Worm (Caenorhabditis elegans): Measurements from ENCODE around the gene B0238.15.

The B0238.15 gene

DNA sequence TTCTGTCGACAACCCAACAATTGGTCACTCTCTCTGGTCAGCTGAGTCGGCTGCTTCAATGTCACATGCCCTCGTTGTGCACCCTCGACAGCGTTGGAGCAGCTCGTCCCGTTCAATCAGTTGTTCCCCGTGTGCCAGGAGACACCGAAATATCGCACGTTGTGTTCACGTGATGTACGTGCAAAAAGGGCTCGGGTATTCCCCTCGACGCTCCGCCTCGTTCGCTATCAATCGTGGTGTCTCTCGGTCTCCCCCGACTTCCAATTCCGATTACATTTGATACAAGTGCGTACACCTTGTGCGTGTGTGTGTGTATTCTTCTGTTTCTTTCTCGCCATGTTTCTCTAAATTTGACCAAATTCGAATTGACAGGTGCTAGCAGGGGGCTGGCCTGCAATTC, 31.5 kb downstream of the B0238.15 start (continued):
- TF ChIP-seq mab-9 (GFP tag; IDR thresholded peaks at IDR 0.05) (no peak), tbx-2 (tag; optimal IDR thresholded peaks at IDR 0.05) (peak; percentile 65), lin-14 (GFP tag; optimal IDR thresholded peaks at IDR 0.05) (peak; percentile 91), vab-15 (tag; optimal IDR thresholded peaks at IDR 0.05) (no peak), ceh-82 (tag; optimal IDR thresholded peaks at IDR 0.05) (no peak), mep-1 (tag; optimal IDR thresholded peaks at IDR 0.05) (peak; percentile 26), ztf-11 (tag; optimal IDR thresholded peaks at IDR 0.05) (no peak), C16A3.4 (tag; optimal IDR thresholded peaks at IDR 0.05) (no peak), nhr-47 (tag; optimal IDR thresholded peaks at IDR 0.05) (peak; percentile 63), sup-37 (GFP tag; optimal IDR thresholded peaks at IDR 0.05) (no peak), nhr-19 (GFP tag; conservative IDR thresholded peaks at IDR 0.05) (peak; percentile 86), unc-98 (GFP tag; IDR thresholded peaks at IDR 0.05) (no peak), nhr-28 (tag; optimal IDR thresholded peaks at IDR 0.05) (no peak), jun-1 (tag; optimal IDR thresholded peaks at IDR 0.05) (peak; percentile 74), snu-23 (GFP tag; optimal IDR thresholded peaks at IDR 0.05) (peak; percentile 68), ceh-88 (GFP tag; IDR thresholded peaks at IDR 0.05) (no peak), nhr-84 (tag; optimal IDR thresholded peaks at IDR 0.05) (no peak), tlp-1 (tag; optimal IDR thresholded peaks at IDR 0.05) (no peak), nhr-85 (tag) (peak; percentile 89), lin-15B (tag; optimal IDR thresholded peaks at IDR 0.05) (no peak), C34B4.2 (tag; optimal IDR thresholded peaks at IDR 0.05) (no peak), efl-1 (optimal IDR thresholded peaks at IDR 0.05) (peak; percentile 41 to 45), efl-1 (GFP tag; optimal IDR thresholded peaks at IDR 0.05 in 1 of 2) (peak; percentile 43 to 94), elt-3 (tag; optimal IDR thresholded peaks at IDR 0.05) (peak in 5 of 6 experiments; percentile 28 to 70 (median 32)), dsc-1 (tag; optimal IDR thresholded peaks at IDR 0.05) (no peak), fkh-10 (GFP tag; optimal IDR thresholded peaks at IDR 0.05) (no peak), snpc-4 (tag; optimal IDR thresholded peaks at IDR 0.05) (no peak), sox-4 (tag; optimal IDR thresholded peaks at IDR 0.05) (peak; percentile 8), ces-1 (GFP tag; optimal IDR thresholded peaks at IDR 0.05) (no peak), skn-1 (tag; optimal IDR thresholded peaks at IDR 0.05) (peak; percentile 10), grh-1 (GFP tag; IDR thresholded peaks at IDR 0.05) (no peak), aha-1 (tag; optimal IDR thresholded peaks at IDR 0.05) (no peak), unc-86 (tag; optimal IDR thresholded peaks at IDR 0.05) (no peak), zip-4 (GFP tag; optimal IDR thresholded peaks at IDR 0.05) (no peak), ztf-4 (tag; optimal IDR thresholded peaks at IDR 0.05) (peak; percentile 81), ets-5 (GFP tag; IDR thresholded peaks at IDR 0.05) (no peak), nhr-12 (tag; optimal IDR thresholded peaks at IDR 0.05) (no peak), ama-1 (optimal IDR thresholded peaks at IDR 0.05) (no peak), lsy-2 (tag; optimal IDR thresholded peaks at IDR 0.05) (peak; percentile 34 to 46), xbp-1 (tag; optimal IDR thresholded peaks at IDR 0.05) (peak; percentile 11), C04F5.9 (tag; optimal IDR thresholded peaks at IDR 0.05) (no peak), elt-2 (tag; optimal IDR thresholded peaks at IDR 0.05) (peak; percentile 92), hlh-17 (GFP tag; optimal IDR thresholded peaks at IDR 0.05; ENCODE audit: borderline replicate concordance) (no peak), hlh-4 (tag; optimal IDR thresholded peaks at IDR 0.05) (peak; percentile 47), fos-1 (tag; optimal IDR thresholded peaks at IDR 0.05) (no peak), swsn-7 (tag; optimal IDR thresholded peaks at IDR 0.05) (peak; percentile 22)

DNA sequence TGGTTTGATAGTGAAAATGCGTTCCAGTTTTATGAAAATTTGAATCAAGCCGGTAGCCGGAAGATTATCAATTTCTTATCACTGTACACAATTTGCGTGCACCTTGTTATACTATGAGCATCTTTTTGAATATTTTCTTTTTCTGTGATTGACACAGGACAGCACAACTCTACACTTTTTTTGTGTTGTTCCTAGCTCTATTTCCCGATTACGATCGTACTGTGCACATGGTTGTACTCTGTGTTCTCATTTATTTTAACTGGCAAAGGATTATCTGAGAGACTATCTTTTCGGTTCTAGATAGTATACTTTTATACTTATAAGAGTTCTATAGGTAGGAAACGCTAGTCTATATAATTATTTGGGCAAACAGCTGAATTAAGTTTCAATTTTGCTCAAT, 32.0 kb downstream of the B0238.15 start:
- no peak for TF ChIP-seq sup-37 (GFP tag; optimal IDR thresholded peaks at IDR 0.05)
- no peak for TF ChIP-seq snu-23 (GFP tag; optimal IDR thresholded peaks at IDR 0.05)
- no peak for TF ChIP-seq ceh-88 (GFP tag; IDR thresholded peaks at IDR 0.05)
- TF ChIP-seq egl-27 (tag; optimal IDR thresholded peaks at IDR 0.05): no peak
- TF ChIP-seq pag-3 (tag; optimal IDR thresholded peaks at IDR 0.05; ENCODE audit: borderline replicate concordance, insufficient read depth): no peak
- TF ChIP-seq ceh-90 (tag; optimal IDR thresholded peaks at IDR 0.05): no peak
- no peak for TF ChIP-seq ceh-63 (GFP tag; optimal IDR thresholded peaks at IDR 0.05)
- no peak for TF ChIP-seq nhr-71 (tag; optimal IDR thresholded peaks at IDR 0.05)
- no peak for TF ChIP-seq aha-1 (tag; optimal IDR thresholded peaks at IDR 0.05)
- no peak for TF ChIP-seq aly-2 (tag; optimal IDR thresholded peaks at IDR 0.05)
- no peak for TF ChIP-seq lin-13 (GFP tag; optimal IDR thresholded peaks at IDR 0.05)
- no peak for TF ChIP-seq isw-1 (GFP tag; IDR thresholded peaks at IDR 0.05)
- no peak for TF ChIP-seq sptf-1 (tag; optimal IDR thresholded peaks at IDR 0.05)
- no peak for TF ChIP-seq C34B4.2 (tag; optimal IDR thresholded peaks at IDR 0.05)
